Worm (Caenorhabditis elegans): ENCODE results near the gene vwa-8.

ce11 chrX:12982725-12983124 lies 8.5 kb upstream of the vwa-8 start:
- TF ChIP-seq nhr-11 (tag; optimal IDR thresholded peaks at IDR 0.05) (no peak), unc-62 (GFP tag; optimal IDR thresholded peaks at IDR 0.05) (no peak), mdl-1 (tag; optimal IDR thresholded peaks at IDR 0.05) (no peak), nhr-237 (tag; optimal IDR thresholded peaks at IDR 0.05) (no peak), elt-3 (tag; optimal IDR thresholded peaks at IDR 0.05) (no peak)

All from whole organism, L2 larva.